Worm (Caenorhabditis elegans) whole organism, mixed stage, embryonic: ENCODE results near the gene mai-2.

ENCODE experiments used
- M03D4.4 ChIP-seq: sonication (generic microtip); optimal IDR thresholded peaks from 2 replicates; lab custom pipeline; 2017; ENCODE audit warnings: mild to moderate bottlenecking, missing genetic modification characterization, missing compliant biosample characterization
- blmp-1 ChIP-seq: fragments of 150-350 bp; optimal IDR thresholded peaks from 2 replicates; lab custom pipeline; 2014; ENCODE audit warnings: missing biosample characterization, missing genetic modification characterization
- ceh-39 ChIP-seq: fragments of 150-350 bp; optimal IDR thresholded peaks from 2 replicates; lab custom pipeline; 2014; ENCODE audit warnings: missing biosample characterization, missing genetic modification characterization
- ceh-43 ChIP-seq: fragments of 200-800 bp; sonication (Bioruptor generic); optimal IDR thresholded peaks from 2 replicates; lab custom pipeline; 2018; ENCODE audit warnings: mild to moderate bottlenecking, missing genetic modification characterization, moderate library complexity, missing compliant biosample characterization
- ceh-83 ChIP-seq: fragments of 200-800 bp; sonication (Bioruptor generic); optimal IDR thresholded peaks from 2 replicates; lab custom pipeline; 2018; ENCODE audit warnings: mild to moderate bottlenecking, missing genetic modification characterization, missing compliant biosample characterization
- cnd-1 ChIP-seq: fragments of 200-800 bp; sonication (Bioruptor generic); optimal IDR thresholded peaks from 2 replicates; lab custom pipeline; 2018; ENCODE audit warnings: mild to moderate bottlenecking, missing genetic modification characterization, missing compliant biosample characterization
- drap-1 ChIP-seq: fragments of 200-800 bp; sonication (Bioruptor generic); optimal IDR thresholded peaks from 3 replicates; lab custom pipeline; 2018; ENCODE audit warnings: mild to moderate bottlenecking, missing genetic modification characterization, missing compliant biosample characterization
- elt-1 ChIP-seq: sonication (generic microtip); optimal IDR thresholded peaks from 2 replicates; lab custom pipeline; 2017; ENCODE audit warnings: missing genetic modification characterization, mild to moderate bottlenecking, missing compliant biosample characterization, antibody characterized with exemption, moderate library complexity, borderline replicate concordance; ENCODE audit not compliant: insufficient read depth
- ham-2 ChIP-seq: fragments of 200-800 bp; sonication (Bioruptor generic); optimal IDR thresholded peaks from 2 replicates; lab custom pipeline; 2018; ENCODE audit warnings: mild to moderate bottlenecking, missing genetic modification characterization, missing compliant biosample characterization
- hlh-1 ChIP-seq: fragments of 150-350 bp; optimal IDR thresholded peaks from 2 replicates; lab custom pipeline; 2014; ENCODE audit warnings: missing biosample characterization, missing genetic modification reagents, missing genetic modification characterization
- lin-13 ChIP-seq: fragments of 150-350 bp; optimal IDR thresholded peaks from 2 replicates; lab custom pipeline; 2014; ENCODE audit warnings: missing biosample characterization, missing genetic modification characterization
- lsy-2 ChIP-seq: fragments of 150-350 bp; optimal IDR thresholded peaks from 2 replicates; lab custom pipeline; 2014; ENCODE audit warnings: missing biosample characterization, missing genetic modification characterization
- mep-1 ChIP-seq: fragments of 150-350 bp; optimal IDR thresholded peaks from 2 replicates; lab custom pipeline; 2017; ENCODE audit warnings: missing biosample characterization, missing genetic modification reagents, missing genetic modification characterization, inconsistent platforms
- mls-2 ChIP-seq: sonication (generic microtip); optimal IDR thresholded peaks from 2 replicates; lab custom pipeline; 2016; ENCODE audit warnings: mild to moderate bottlenecking, missing genetic modification characterization, moderate library complexity, missing compliant biosample characterization
- nhr-12 ChIP-seq: fragments of 150-350 bp; optimal IDR thresholded peaks from 2 replicates; lab custom pipeline; 2014; ENCODE audit warnings: missing biosample characterization, missing genetic modification characterization
- nhr-2 ChIP-seq: fragments of 150-350 bp; optimal IDR thresholded peaks from 2 replicates; lab custom pipeline; 2014; ENCODE audit warnings: missing biosample characterization, missing genetic modification characterization
- nhr-237 ChIP-seq: fragments of 150-350 bp; optimal IDR thresholded peaks from 2 replicates; lab custom pipeline; 2014; ENCODE audit warnings: missing biosample characterization, missing genetic modification characterization
- nhr-28 ChIP-seq: fragments of 150-350 bp; optimal IDR thresholded peaks from 2 replicates; lab custom pipeline; 2014; ENCODE audit warnings: missing biosample characterization, missing genetic modification characterization
- pha-4 ChIP-seq: fragments of 150-350 bp; optimal IDR thresholded peaks from 2 replicates; lab custom pipeline; 2018; ENCODE audit warnings: missing biosample characterization, missing genetic modification reagents, missing genetic modification characterization
- sem-2 ChIP-seq: fragments of 200-800 bp; sonication (Bioruptor generic); optimal IDR thresholded peaks from 2 replicates; lab custom pipeline; 2018; ENCODE audit warnings: mild to moderate bottlenecking, missing genetic modification characterization, missing compliant biosample characterization
- snpc-4 ChIP-seq: fragments of 150-350 bp; optimal IDR thresholded peaks from 2 replicates; lab custom pipeline; 2014; ENCODE audit warnings: missing biosample characterization, missing genetic modification characterization
- sptf-1 ChIP-seq: sonication (generic microtip); optimal IDR thresholded peaks from 2 replicates; lab custom pipeline; 2017; ENCODE audit warnings: mild to moderate bottlenecking, missing genetic modification characterization, moderate library complexity, missing compliant biosample characterization
- tbx-8 ChIP-seq: fragments of 200-800 bp; sonication (Bioruptor generic); optimal IDR thresholded peaks from 2 replicates; lab custom pipeline; 2018; ENCODE audit warnings: mild to moderate bottlenecking, missing genetic modification characterization, moderate library complexity, missing compliant biosample characterization
- unc-120 ChIP-seq: sonication (generic microtip); optimal IDR thresholded peaks from 2 replicates; lab custom pipeline; 2017; ENCODE audit warnings: missing genetic modification characterization, missing compliant biosample characterization; ENCODE audit not compliant: poor library complexity, severe bottlenecking
- unc-39 ChIP-seq: fragments of 150-350 bp; optimal IDR thresholded peaks from 2 replicates; lab custom pipeline; 2014; ENCODE audit warnings: missing biosample characterization, missing genetic modification characterization
- unc-62 ChIP-seq: fragments of 150-350 bp; optimal IDR thresholded peaks from 2 replicates; lab custom pipeline; 2014; ENCODE audit warnings: missing biosample characterization, missing genetic modification reagents, missing genetic modification characterization
- zip-8 ChIP-seq: fragments of 150-350 bp; optimal IDR thresholded peaks from 2 replicates; lab custom pipeline; 2014; ENCODE audit warnings: missing biosample characterization, missing genetic modification characterization
- ztf-11 ChIP-seq: fragments of 150-350 bp; optimal IDR thresholded peaks from 2 replicates; lab custom pipeline; 2014; ENCODE audit warnings: missing biosample characterization, missing genetic modification characterization

mai-2 gene

ce11 chrIV:3395581-3395980 is 9.9 kb downstream of the mai-2 start, which contains the start of gene C04C3.14:
C04C3.14 (plus strand) TSS chrIV:3395881.
- TF ChIP-seq cnd-1 (tag; lab: Kevin White, UChicago) (no peak), nhr-237 (no peak), mep-1 (tag; lab: Kevin White, UChicago) (no peak), blmp-1 (tag; lab: Kevin White, UChicago) (no peak), hlh-1 (tag; lab: Kevin White, UChicago) (no peak)

ce11 chrIV:3398078-3398477 is 12.4 kb downstream of the mai-2 start:
- TF ChIP-seq nhr-12 (no peak), elt-1 (tag; lab: Kevin White, UChicago) (no peak), mls-2 (tag; lab: Kevin White, UChicago) (no peak), nhr-237 (no peak)

- TF ChIP-seq ham-2 (GFP tag; lab: Kevin White, UChicago) (peak; percentile 33), unc-62 (GFP tag; lab: Kevin White, UChicago) (no peak), lsy-2 (tag; lab: Kevin White, UChicago) (peak; percentile 93), drap-1 (GFP tag; lab: Kevin White, UChicago) (peak; percentile 36), M03D4.4 (tag; lab: Kevin White, UChicago) (peak; percentile 35), pha-4 (tag; lab: Kevin White, UChicago) (no peak), sptf-1 (tag; lab: Kevin White, UChicago) (peak; percentile 49), lin-13 (tag; lab: Kevin White, UChicago) (peak; percentile 21), mep-1 (tag; lab: Kevin White, UChicago) (peak; percentile 41), ztf-11 (no peak)
Observed at ce11 chrIV:3399015-3399722, 13.5 kb downstream of the mai-2 start, which contains the start of the genes dyf-3 and pdhb-1. dyf-3 (minus strand) TSS chrIV:3399231. pdhb-1 (plus strand) TSS chrIV:3399672.

- TF ChIP-seq ztf-11 (no peak), cnd-1 (tag; lab: Kevin White, UChicago) (no peak), elt-1 (tag; lab: Kevin White, UChicago) (no peak), ceh-83 (no peak), tbx-8 (GFP tag; lab: Kevin White, UChicago) (no peak), lin-13 (tag; lab: Kevin White, UChicago) (no peak), unc-120 (tag; lab: Kevin White, UChicago) (no peak), M03D4.4 (tag; lab: Kevin White, UChicago) (no peak), nhr-237 (no peak), nhr-2 (tag; lab: Kevin White, UChicago) (no peak), sem-2 (GFP tag; lab: Kevin White, UChicago) (no peak), zip-8 (tag; lab: Kevin White, UChicago) (no peak), blmp-1 (tag; lab: Kevin White, UChicago) (no peak), unc-62 (GFP tag; lab: Kevin White, UChicago) (no peak), ceh-39 (tag; lab: Kevin White, UChicago) (no peak), unc-39 (tag; lab: Kevin White, UChicago) (no peak)
Observed at ce11 chrIV:3400941-3401340, 15.2 kb downstream of the mai-2 start.

- no peak for TF ChIP-seq ztf-11
- TF ChIP-seq, all 35 proteins: peak for 0
Observed at ce11 chrIV:3415383-3415782, 29.7 kb downstream of the mai-2 start, which contains the start of gene lgc-9. lgc-9 (plus strand) TSS chrIV:3415683.

- TF ChIP-seq ceh-43 = no peak
- no peak for TF ChIP-seq zip-8 (tag; lab: Kevin White, UChicago)
- no peak for TF ChIP-seq ham-2 (GFP tag; lab: Kevin White, UChicago)
- TF ChIP-seq blmp-1 (tag; lab: Kevin White, UChicago) = no peak
- TF ChIP-seq nhr-237 = no peak
- TF ChIP-seq lin-13 (tag; lab: Kevin White, UChicago) = no peak
- TF ChIP-seq nhr-12 = no peak
- no peak for TF ChIP-seq snpc-4 (tag; lab: Kevin White, UChicago)
- TF ChIP-seq mep-1 (tag; lab: Kevin White, UChicago) = no peak
- no peak for TF ChIP-seq M03D4.4 (tag; lab: Kevin White, UChicago)
- TF ChIP-seq unc-39 (tag; lab: Kevin White, UChicago) = no peak
- TF ChIP-seq lsy-2 (tag; lab: Kevin White, UChicago) = no peak
- TF ChIP-seq nhr-28 (tag; lab: Kevin White, UChicago) = no peak
Observed at ce11 chrIV:3418741-3419140, 33.0 kb downstream of the mai-2 start.
